Worm (Caenorhabditis elegans) whole organism, young adult: Measurements from ENCODE around the gene Y41D4A.6.

Experiments used
- F39B2.1 ChIP-seq: fragments of 200-800 bp; sonication (Bioruptor generic); IDR thresholded peaks from 2 replicates; pipeline ENCODE4 v1.3.6; 2022; ENCODE audit warnings: missing genetic modification reagents, missing genetic modification characterization, missing compliant biosample characterization
- attf-5 ChIP-seq: fragments of 200-800 bp; sonication (Bioruptor generic); optimal IDR thresholded peaks from 2 replicates; lab custom pipeline; 2018; ENCODE audit warnings: mild to moderate bottlenecking, missing genetic modification characterization, missing compliant biosample characterization
- bed-1 ChIP-seq: fragments of 200-800 bp; sonication (Bioruptor generic); IDR thresholded peaks from 2 replicates; pipeline ENCODE4 v1.3.6; 2022; ENCODE audit warnings: missing genetic modification reagents, missing genetic modification characterization, missing compliant biosample characterization
- chd-7 ChIP-seq: sonication (generic microtip); optimal IDR thresholded peaks from 2 replicates; lab custom pipeline; 2016; ENCODE audit warnings: mild to moderate bottlenecking, missing genetic modification characterization, moderate library complexity, missing compliant biosample characterization
- lag-1 ChIP-seq: fragments of 200-800 bp; sonication (Bioruptor generic); IDR thresholded peaks from 2 replicates; pipeline ENCODE4 v1.3.6; 2022; ENCODE audit warnings: missing genetic modification reagents, missing genetic modification characterization, missing compliant biosample characterization
- lin-35 ChIP-seq, 3 experiments: fragments of 150-350 bp in 2 of 3; sonication (generic microtip) in 1 of 3; optimal IDR thresholded peaks; 2 replicates each; lab custom pipeline; 2014 to 2018; ENCODE audit warnings: missing biosample characterization in 3 of 3, missing genetic modification characterization in 3 of 3, missing genetic modification reagents in 3 of 3
- lsl-1 ChIP-seq: fragments of 200-800 bp; sonication (Bioruptor generic); optimal IDR thresholded peaks from 2 replicates; lab custom pipeline; 2018; ENCODE audit warnings: mild to moderate bottlenecking, missing genetic modification characterization, moderate library complexity, missing compliant biosample characterization
- mes-4 ChIP-seq: sonication (generic microtip); optimal IDR thresholded peaks from 2 replicates; lab custom pipeline; 2016; ENCODE audit warnings: missing genotype, missing genetic modification characterization, missing compliant biosample characterization
- nfya-1 ChIP-seq: sonication (generic microtip); optimal IDR thresholded peaks from 2 replicates; lab custom pipeline; 2017; ENCODE audit warnings: antibody characterized with exemption, missing compliant biosample characterization, missing genetic modification characterization, borderline replicate concordance; ENCODE audit not compliant: insufficient read depth
- rec-8 ChIP-seq, 2 experiments: sonication (generic microtip); optimal IDR thresholded peaks; 2 replicates each; lab custom pipeline; 2016; ENCODE audit warnings: mild to moderate bottlenecking in 2 of 2, missing genetic modification characterization in 2 of 2, missing genetic modification reagents in 2 of 2, missing genotype in 2 of 2, missing biosample characterization in 1 of 2, missing compliant biosample characterization in 1 of 2, moderate library complexity in 1 of 2
- snpc-4 ChIP-seq, 5 experiments: fragments of 150-350 bp in 1 of 5; sonication (generic microtip) in 4 of 5; optimal IDR thresholded peaks; 2 replicates each; lab custom pipeline; 2014 to 2018; ENCODE audit warnings: missing genetic modification characterization in 5 of 5, missing biosample characterization in 3 of 5, antibody characterized with exemption in 2 of 5, mild to moderate bottlenecking in 2 of 5, missing compliant biosample characterization in 2 of 5, missing genotype in 2 of 5, moderate library complexity in 2 of 5, missing genetic modification reagents in 1 of 5
- tbp1 ChIP-seq: fragments of 200-800 bp; sonication (Bioruptor generic); optimal IDR thresholded peaks from 2 replicates; lab custom pipeline; 2018; ENCODE audit warnings: mild to moderate bottlenecking, missing genetic modification characterization, missing compliant biosample characterization
- unc-62 ChIP-seq: fragments of 150-350 bp; optimal IDR thresholded peaks from 2 replicates; lab custom pipeline; 2014; ENCODE audit warnings: missing biosample characterization, missing genetic modification reagents, missing genetic modification characterization

- no peak for TF ChIP-seq attf-5
- no peak for TF ChIP-seq snpc-4 (GFP tag; optimal IDR thresholded peaks at IDR 0.05; lab: Kevin White, UChicago)
- no peak for TF ChIP-seq snpc-4 (tag; optimal IDR thresholded peaks at IDR 0.05; lab: Kevin White, UChicago)
- TF ChIP-seq bed-1 (GFP tag; lab: Robert Waterston, UW) = no peak
- no peak for TF ChIP-seq rec-8 (tag; optimal IDR thresholded peaks at IDR 0.05; lab: Kevin White, UChicago)
- no peak for TF ChIP-seq F39B2.1 (GFP tag; lab: Robert Waterston, UW)
- no peak for TF ChIP-seq nfya-1
- TF ChIP-seq mes-4 (tag; lab: Kevin White, UChicago) = no peak
- TF ChIP-seq tbp1 (GFP tag; lab: Kevin White, UChicago) = no peak
- no peak for TF ChIP-seq lin-35 (GFP tag; optimal IDR thresholded peaks at IDR 0.05; lab: Kevin White, UChicago)
- TF ChIP-seq lag-1 (GFP tag; lab: Robert Waterston, UW) = no peak
- TF ChIP-seq unc-62 (GFP tag; lab: Kevin White, UChicago) = no peak
- no peak for TF ChIP-seq lsl-1 (GFP tag; lab: Kevin White, UChicago)
- TF ChIP-seq chd-7 (tag; lab: Kevin White, UChicago) = no peak
Observed at ce11 chrIV:1720474-1720873, 24.8 kb downstream of the Y41D4A.6 start, which contains the start of gene epic-2.
